Fruit fly (Drosophila melanogaster) whole organism: ENCODE measurements around the gene CG9393.

Source experiments
- CG8478 ChIP-seq: fragments of >200 bp; optimal IDR thresholded peaks from 2 replicates; lab custom pipeline; 2018; ENCODE audit warnings: inconsistent platforms
- Dll ChIP-seq: fragments of >200 bp; optimal IDR thresholded peaks from 2 replicates; lab custom pipeline; 2017
- EcR ChIP-seq, 2 experiments: fragments of >200 bp; optimal IDR thresholded peaks; 2 replicates each; lab custom pipeline; 2017; ENCODE audit warnings: missing biosample characterization in 2 of 2, missing genetic modification characterization in 2 of 2, missing genetic modification reagents in 2 of 2
- pan ChIP-seq: fragments of >200 bp; optimal IDR thresholded peaks from 2 replicates; lab custom pipeline; 2017
- psq ChIP-seq: fragments of >200 bp; optimal IDR thresholded peaks from 2 replicates; lab custom pipeline; 2017
- usp ChIP-seq: fragments of >200 bp; optimal IDR thresholded peaks from 2 replicates; lab custom pipeline; 2017; ENCODE audit warnings: missing biosample characterization, missing genetic modification characterization, mixed read lengths

CG9393 gene

DNA sequence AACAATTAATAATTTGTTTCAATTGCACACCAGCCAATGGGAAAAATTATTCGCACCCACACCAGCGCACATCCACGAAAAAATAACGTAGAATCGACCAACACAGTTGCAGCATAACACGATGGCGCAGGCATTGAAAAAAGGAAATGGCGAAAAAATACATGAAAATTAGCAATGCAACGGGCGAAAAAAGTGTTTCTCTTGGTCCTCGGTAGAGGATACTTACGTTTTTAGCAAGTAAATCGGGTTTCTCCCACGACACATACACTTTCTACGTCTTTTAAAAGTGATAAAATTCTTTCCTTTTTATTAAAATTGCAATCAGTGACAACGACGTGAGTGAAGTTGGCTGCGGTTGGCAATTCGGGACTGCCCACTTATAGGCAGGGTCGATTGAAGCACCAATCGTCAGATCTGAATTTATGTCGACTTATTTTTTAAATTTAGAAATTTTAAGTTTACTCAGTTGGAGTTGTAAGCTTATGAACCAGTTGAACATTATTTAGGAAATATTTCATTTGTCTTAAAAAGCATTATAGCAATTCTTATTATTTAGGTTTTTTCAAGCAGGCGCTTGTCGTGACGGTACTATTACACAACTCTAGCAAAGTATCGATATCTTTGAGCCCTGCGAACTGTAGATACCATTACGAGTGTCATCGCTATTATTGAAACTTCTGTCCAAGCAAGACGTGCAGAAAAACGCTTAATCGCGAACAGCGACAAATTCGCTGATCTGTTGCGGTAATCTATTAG lies 14.1 kb upstream of the CG9393 start, which contains the start of the genes Kap-alpha3 and Son:
TSS of gene Kap-alpha3 (minus strand) at position 352 of the 756 bp plus-strand sequence.
TSS of gene Son (plus strand) at position 661 of the 756 bp plus-strand sequence.
- TF ChIP-seq CG8478 (lab: Kevin White, UChicago) (no peak), psq (lab: Kevin White, UChicago) (no peak), pan (lab: Kevin White, UChicago) (no peak), usp (GFP tag; lab: Kevin White, UChicago) (no peak), EcR (GFP tag; optimal IDR thresholded peaks at IDR 0.05; lab: Kevin White, UChicago) (no peak)

DNA sequence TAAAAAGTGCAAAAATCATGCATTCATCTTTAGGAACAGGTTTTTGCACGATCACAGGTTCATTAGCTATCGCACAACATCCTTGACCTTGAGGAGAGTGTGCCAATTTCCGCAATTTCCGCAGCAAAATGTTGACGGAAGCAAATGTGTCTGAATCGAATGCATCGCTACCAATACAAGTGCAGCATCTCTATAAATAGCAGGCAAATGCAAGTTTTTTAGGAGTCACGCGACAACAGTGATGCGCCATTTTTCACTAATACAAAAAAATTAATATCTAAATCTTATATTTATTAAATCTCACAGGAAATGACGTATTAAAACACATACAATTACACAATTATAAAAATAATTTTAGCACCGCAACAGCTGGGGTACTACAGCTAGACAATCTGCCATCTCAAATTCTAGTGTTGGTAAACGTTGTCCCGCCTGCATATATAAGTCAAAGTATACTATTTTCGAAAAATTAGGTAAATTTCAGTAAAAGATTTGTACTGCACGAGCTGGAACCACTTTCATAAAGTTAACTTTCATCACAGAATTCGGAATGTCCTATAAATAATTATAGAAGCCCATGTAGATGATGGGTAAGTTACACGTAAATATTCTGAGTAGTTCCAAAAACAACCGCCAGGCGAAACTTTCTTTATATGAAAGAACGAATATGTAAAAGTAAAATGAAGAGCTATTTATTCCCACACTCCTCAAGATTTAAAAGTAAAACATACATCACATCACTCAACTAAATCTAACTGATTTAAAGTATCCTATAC lies 10.5 kb upstream of the CG9393 start, which contains the start of gene CG9399:
TSS of gene CG9399 (minus strand) at position 400 of the 776 bp plus-strand sequence.
- no peak for TF ChIP-seq usp (GFP tag; lab: Kevin White, UChicago)
- TF ChIP-seq psq (lab: Kevin White, UChicago), result no peak
- TF ChIP-seq Dll, result no peak
- TF ChIP-seq CG8478 (lab: Kevin White, UChicago), result no peak
- TF ChIP-seq pan (lab: Kevin White, UChicago), result no peak
- no peak for TF ChIP-seq EcR (GFP tag; optimal IDR thresholded peaks at IDR 0.05; lab: Kevin White, UChicago)

DNA sequence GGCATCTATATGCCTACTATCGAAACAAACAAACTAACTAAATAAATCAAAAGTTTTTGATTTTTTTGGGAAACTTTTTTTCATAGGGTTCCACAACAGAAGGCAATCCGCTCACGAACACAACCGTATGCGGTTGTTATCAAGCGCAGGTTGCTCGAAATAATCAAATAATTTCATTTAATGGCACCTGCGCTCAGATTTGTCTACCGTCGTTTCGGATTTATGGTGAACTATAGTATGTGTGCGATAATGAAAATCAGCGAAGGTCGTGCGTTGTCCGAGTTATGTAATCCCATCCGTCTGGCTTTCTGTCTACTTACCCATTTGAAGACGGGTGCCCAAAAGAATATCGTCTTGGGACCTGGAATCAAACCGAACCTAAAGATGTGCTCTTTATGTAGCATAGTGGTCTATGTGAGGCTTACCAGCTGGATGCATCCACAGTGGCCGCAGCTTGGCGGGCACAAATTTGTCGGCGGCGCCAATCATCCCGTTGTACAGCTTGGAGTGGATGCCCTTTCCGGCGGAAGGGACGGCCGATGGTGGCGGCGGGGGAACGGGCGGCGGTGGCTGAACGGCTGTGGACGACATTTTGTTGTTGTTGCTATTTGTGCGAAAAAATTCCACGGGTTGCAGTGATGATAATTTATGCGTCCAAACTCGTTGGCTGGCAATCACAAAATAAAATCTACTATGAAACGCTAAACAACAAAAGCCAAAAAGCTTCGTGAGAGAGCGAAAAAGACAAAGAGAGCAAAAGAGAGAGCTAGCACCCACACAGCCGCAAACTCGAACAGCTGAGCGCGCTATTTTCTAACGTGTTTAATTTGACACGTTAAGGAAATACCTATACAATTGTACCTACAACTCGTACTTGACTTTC lies 9.7 kb upstream of the CG9393 start:
- TF ChIP-seq Dll (no peak), psq (lab: Kevin White, UChicago) (no peak), pan (lab: Kevin White, UChicago) (no peak), usp (GFP tag; lab: Kevin White, UChicago) (no peak), CG8478 (lab: Kevin White, UChicago) (no peak), EcR (GFP tag; optimal IDR thresholded peaks at IDR 0.05; lab: Kevin White, UChicago) (no peak)

DNA sequence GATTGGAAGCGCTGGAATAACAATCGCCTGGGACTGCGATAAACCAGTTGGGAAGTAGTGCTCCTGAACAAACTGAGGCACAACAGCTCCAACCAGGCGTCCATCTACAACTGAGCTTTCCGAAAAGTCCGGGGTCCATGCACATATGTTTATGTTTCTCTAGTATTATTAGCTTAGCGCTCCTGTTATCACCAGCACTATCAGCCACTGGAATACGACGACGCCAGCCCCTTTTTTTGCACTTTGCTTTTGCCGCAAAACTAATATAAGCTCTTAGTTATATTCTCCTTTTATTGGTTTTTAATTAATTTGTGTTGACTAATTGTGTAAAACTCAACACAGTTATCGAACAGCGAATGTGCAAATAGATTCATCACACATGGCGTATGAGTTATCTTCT lies 8.1 kb upstream of the CG9393 start, which contains the start of gene CG9396:
TSS of gene CG9396 (minus strand) at position 101 of the 400 bp plus-strand sequence.
- TF ChIP-seq psq (lab: Kevin White, UChicago), result no peak
- no peak for TF ChIP-seq CG8478 (lab: Kevin White, UChicago)
- TF ChIP-seq pan (lab: Kevin White, UChicago), result no peak
- no peak for TF ChIP-seq usp (GFP tag; lab: Kevin White, UChicago)
- TF ChIP-seq EcR (GFP tag; optimal IDR thresholded peaks at IDR 0.05; lab: Kevin White, UChicago), result no peak
- no peak for TF ChIP-seq Dll

- TF ChIP-seq CG8478 (lab: Kevin White, UChicago) (no peak), pan (lab: Kevin White, UChicago) (no peak), psq (lab: Kevin White, UChicago) (no peak), Dll (no peak), EcR (GFP tag; optimal IDR thresholded peaks at IDR 0.05; lab: Kevin White, UChicago) (no peak), usp (GFP tag; lab: Kevin White, UChicago) (no peak)
Observed at dm6 chr3R:9570657-9571056, 7.2 kb upstream of the CG9393 start.

dm6 chr3R:9570114-9570513 lies 6.6 kb upstream of the CG9393 start, which contains the start of gene CG16790:
Gene CG16790 (minus strand): TSS chr3R:9570214.
- no peak for TF ChIP-seq CG8478 (lab: Kevin White, UChicago)
- TF ChIP-seq EcR (GFP tag; optimal IDR thresholded peaks at IDR 0.05; lab: Kevin White, UChicago), result no peak

DNA sequence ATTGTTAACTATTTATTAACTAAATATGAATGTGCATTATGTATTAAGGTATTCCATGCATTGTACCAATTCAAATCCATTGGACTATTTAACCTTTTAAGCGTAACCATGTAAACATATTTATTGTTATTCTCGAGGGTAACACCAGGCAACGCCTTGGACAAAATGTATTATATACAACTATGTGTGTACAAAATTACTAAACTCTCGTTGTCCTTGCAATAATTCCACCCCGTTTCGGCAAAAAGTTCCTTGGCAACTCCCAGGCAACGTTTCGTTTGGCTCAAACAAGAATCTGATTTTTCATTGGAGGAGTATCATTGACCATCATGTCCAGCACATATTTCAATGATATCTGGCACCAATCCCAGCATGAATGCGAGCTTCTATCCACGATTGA lies 2.4 kb upstream of the CG9393 start, which contains the start of gene CG16789:
TSS of gene CG16789 (plus strand) at position 301 of the 400 bp plus-strand sequence.
- TF ChIP-seq usp (GFP tag; lab: Kevin White, UChicago), result no peak
- no peak for TF ChIP-seq Dll
- TF ChIP-seq CG8478 (lab: Kevin White, UChicago), result no peak
- TF ChIP-seq psq (lab: Kevin White, UChicago), result no peak

DNA sequence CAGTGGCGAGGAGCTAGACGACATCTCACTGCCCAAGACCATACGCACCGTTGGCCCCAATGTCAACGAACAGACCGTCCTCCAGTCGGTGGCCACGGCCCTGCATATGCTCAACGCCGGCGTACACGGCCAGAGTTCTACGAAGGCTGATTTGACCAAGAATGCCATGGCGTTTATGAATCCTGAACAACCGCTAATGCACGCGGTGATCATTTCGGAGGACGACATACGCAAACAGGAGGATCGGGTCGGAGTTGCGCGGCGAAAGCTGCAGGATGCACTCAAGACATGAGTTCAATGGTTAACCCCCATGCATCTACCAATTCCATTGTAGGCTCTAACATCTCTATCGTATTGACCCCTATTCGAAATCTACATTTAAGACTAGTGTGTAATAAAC lies 2.4 kb downstream of the CG9393 start:
- TF ChIP-seq CG8478 (lab: Kevin White, UChicago) (no peak), Dll (no peak), pan (lab: Kevin White, UChicago) (no peak)

DNA sequence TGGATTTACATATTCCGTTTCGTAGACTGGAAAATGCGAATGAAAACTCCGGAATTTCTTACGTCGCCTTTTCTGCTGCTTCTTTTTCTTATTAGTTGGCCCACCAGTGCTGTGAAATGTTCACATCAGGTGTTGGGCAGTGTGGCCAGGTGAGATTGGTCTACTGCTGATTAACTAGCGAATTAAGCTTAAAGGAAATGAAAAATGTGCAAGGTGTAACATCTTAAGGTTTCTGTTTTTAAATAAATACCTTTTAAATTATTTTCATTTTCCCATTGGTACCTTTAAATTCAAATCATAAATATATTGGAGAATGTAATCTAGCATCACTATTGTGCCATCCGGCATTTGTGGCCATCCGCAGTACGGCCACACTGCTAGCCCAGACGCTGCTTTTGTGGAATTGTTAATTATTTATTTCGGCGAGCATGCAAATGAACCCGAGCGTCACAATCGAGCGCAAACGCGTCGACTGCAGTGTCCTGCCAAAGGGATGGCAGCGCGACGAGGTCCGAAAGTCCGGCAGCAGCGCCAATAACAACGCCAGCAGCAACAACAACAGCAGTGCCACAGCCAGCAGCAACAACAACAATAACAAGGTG lies 4.0 kb downstream of the CG9393 start, which contains the start of the genes AP-1mu and MBD-like:
TSS of gene AP-1mu (minus strand) at position 113 of the 602 bp plus-strand sequence.
TSS of gene MBD-like (plus strand) at position 348 of the 602 bp plus-strand sequence.
- TF ChIP-seq CG8478 (lab: Kevin White, UChicago) (no peak), EcR (GFP tag; optimal IDR thresholded peaks at IDR 0.05; lab: Kevin White, UChicago) (no peak), pan (lab: Kevin White, UChicago) (no peak)

DNA sequence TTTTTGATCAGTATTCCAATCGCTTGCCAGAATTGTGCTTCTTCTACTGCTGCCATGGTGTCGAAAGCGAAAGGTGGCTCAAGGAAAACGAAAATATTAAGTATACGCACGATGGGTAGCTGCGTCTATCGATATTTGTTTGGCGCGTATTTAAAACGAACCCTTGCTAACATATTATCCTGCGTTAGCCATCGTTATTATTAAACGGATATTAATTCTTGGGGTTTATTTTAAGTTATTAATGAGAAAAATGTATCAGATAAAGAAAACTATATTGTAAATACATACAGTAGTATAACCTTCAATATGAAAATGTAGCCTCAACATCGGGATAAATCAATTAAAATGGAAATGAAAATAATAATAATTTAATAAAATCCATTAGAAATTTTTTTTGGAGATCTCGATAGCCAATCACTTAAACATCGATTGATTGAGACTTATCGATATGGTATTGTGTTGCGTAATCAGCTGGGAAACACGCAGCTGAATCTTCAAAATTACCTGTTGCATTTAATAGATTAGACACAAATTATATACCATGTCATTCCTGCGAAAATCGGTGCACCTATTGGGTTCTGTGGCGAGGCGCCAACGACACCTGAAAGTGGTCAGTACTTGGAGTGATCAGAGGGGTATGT lies 8.0 kb downstream of the CG9393 start, which contains the start of the genes CG9386 and BckdhA:
TSS of gene CG9386 (minus strand) at position 75 of the 641 bp plus-strand sequence.
TSS of gene BckdhA (plus strand) at position 452 of the 641 bp plus-strand sequence.
- no peak for TF ChIP-seq psq (lab: Kevin White, UChicago)
- no peak for TF ChIP-seq Dll
- TF ChIP-seq CG8478 (lab: Kevin White, UChicago), result no peak
- no peak for TF ChIP-seq pan (lab: Kevin White, UChicago)
- no peak for TF ChIP-seq EcR (GFP tag; optimal IDR thresholded peaks at IDR 0.05; lab: Kevin White, UChicago)
- TF ChIP-seq usp (GFP tag; lab: Kevin White, UChicago), result no peak
